Fruit fly (Drosophila melanogaster) whole organism, embryonic: ENCODE results near the gene Gen.
A peak's percentile ranks its signal among the peaks of the same experiment; 100 is the strongest.

Source experiments
- Atf-2 ChIP-seq: fragments of 200-800 bp; sonication (Bioruptor generic); optimal IDR thresholded peaks from 2 replicates; lab custom pipeline; 2016; ENCODE audit warnings: missing biosample characterization, missing genetic modification characterization
- CG10209 ChIP-seq: fragments of 200-800 bp; sonication (Bioruptor generic); optimal IDR thresholded peaks from 3 replicates; lab custom pipeline; 2017; ENCODE audit warnings: missing biosample characterization, mild to moderate bottlenecking, missing genetic modification characterization, missing genetic modification reagents
- CG11247 ChIP-seq: fragments of 200-800 bp; sonication (Bioruptor generic); IDR thresholded peaks from 2 replicates; pipeline ENCODE4 v1.3.6; 2022; ENCODE audit warnings: missing biosample characterization, missing genetic modification characterization
- CG12942 ChIP-seq: fragments of 200-800 bp; sonication (Bioruptor generic); optimal IDR thresholded peaks from 3 replicates; lab custom pipeline; 2016; ENCODE audit warnings: missing biosample characterization, missing genetic modification characterization
- CG14860 ChIP-seq: fragments of 200-800 bp; sonication (Bioruptor generic); IDR thresholded peaks from 3 replicates; pipeline ENCODE4 v1.3.6; 2022; ENCODE audit warnings: missing biosample characterization, missing genetic modification characterization; ENCODE audit not compliant: partially characterized antibody
- CG17385 ChIP-seq: fragments of 200-800 bp; sonication (Bioruptor generic); optimal IDR thresholded peaks from 3 replicates; lab custom pipeline; 2018; ENCODE audit warnings: missing biosample characterization, mild to moderate bottlenecking, missing genetic modification characterization
- CG18599 ChIP-seq: fragments of 200-800 bp; sonication (Bioruptor generic); optimal IDR thresholded peaks from 3 replicates; lab custom pipeline; 2017; ENCODE audit warnings: missing biosample characterization, missing genetic modification characterization, mild to moderate bottlenecking, moderate library complexity, missing genetic modification reagents
- CG2875 ChIP-seq: fragments of 200-800 bp; sonication (Bioruptor generic); optimal IDR thresholded peaks from 2 replicates; lab custom pipeline; 2017; ENCODE audit warnings: missing biosample characterization, mild to moderate bottlenecking, missing genetic modification characterization, missing genetic modification reagents
- CG31441 ChIP-seq: fragments of 200-800 bp; sonication (Bioruptor generic); IDR thresholded peaks from 2 replicates; pipeline ENCODE4 v1.3.6; 2022; ENCODE audit warnings: missing biosample characterization, missing genetic modification characterization
- CG34422 ChIP-seq: fragments of 200-800 bp; sonication (Bioruptor generic); IDR thresholded peaks from 3 replicates; pipeline ENCODE4 v1.3.6; 2022; ENCODE audit warnings: missing biosample characterization, missing genetic modification characterization
- CG3726 ChIP-seq: fragments of 200-800 bp; sonication (Bioruptor generic); IDR thresholded peaks from 3 replicates; pipeline ENCODE4, ENCODE4 v1.3.6; 2022; ENCODE audit warnings: missing biosample characterization, missing genetic modification characterization
- CG7786 ChIP-seq: fragments of 200-800 bp; sonication (Bioruptor generic); optimal IDR thresholded peaks from 2 replicates; lab custom pipeline; 2016; ENCODE audit warnings: missing biosample characterization, missing genetic modification characterization
- CTCF ChIP-seq: fragments of 200-800 bp; sonication (Bioruptor generic); optimal IDR thresholded peaks from 2 replicates; lab custom pipeline; 2017; ENCODE audit warnings: missing biosample characterization, mild to moderate bottlenecking, missing genetic modification characterization, moderate library complexity
- Dad ChIP-seq: fragments of 200-800 bp; sonication (Bioruptor generic); optimal IDR thresholded peaks from 3 replicates; lab custom pipeline; 2016; ENCODE audit warnings: missing biosample characterization, missing genetic modification characterization
- Dek ChIP-seq: fragments of 200-800 bp; sonication (Bioruptor generic); optimal IDR thresholded peaks from 3 replicates; lab custom pipeline; 2019; ENCODE audit warnings: missing biosample characterization, mild to moderate bottlenecking, missing genetic modification characterization, moderate library complexity
- Dip3 ChIP-seq: fragments of 200-800 bp; sonication (Bioruptor generic); optimal IDR thresholded peaks from 3 replicates; lab custom pipeline; 2016; ENCODE audit warnings: missing biosample characterization, missing genetic modification characterization
- Hmr ChIP-seq: fragments of 200-800 bp; sonication (Bioruptor generic); optimal IDR thresholded peaks from 3 replicates; lab custom pipeline; 2017; ENCODE audit warnings: mild to moderate bottlenecking, missing biosample characterization, missing genetic modification reagents, missing genetic modification characterization
- Hmx ChIP-seq: fragments of 200-800 bp; sonication (Bioruptor generic); optimal IDR thresholded peaks from 2 replicates; lab custom pipeline; 2016; ENCODE audit warnings: missing biosample characterization, missing genetic modification characterization
- Hr39 ChIP-seq: fragments of >200 bp; optimal IDR thresholded peaks from 2 replicates; lab custom pipeline; 2017
- Kr ChIP-seq: fragments of 200-800 bp; sonication (Bioruptor generic); optimal IDR thresholded peaks from 2 replicates; lab custom pipeline; 2017; ENCODE audit warnings: missing biosample characterization, mild to moderate bottlenecking, missing genetic modification characterization
- Lim3 ChIP-seq: fragments of 200-800 bp; sonication (Bioruptor generic); IDR thresholded peaks from 2 replicates; pipeline ENCODE4 v1.3.6; 2022; ENCODE audit warnings: missing biosample characterization, missing genetic modification characterization
- MTF-1 ChIP-seq: fragments of 200-800 bp; sonication (Bioruptor generic); optimal IDR thresholded peaks from 2 replicates; lab custom pipeline; 2018; ENCODE audit warnings: missing biosample characterization, mild to moderate bottlenecking, missing genetic modification characterization, borderline replicate concordance
- NC2β ChIP-seq: fragments of 200-800 bp; sonication (Bioruptor generic); optimal IDR thresholded peaks from 2 replicates; lab custom pipeline; 2016; ENCODE audit warnings: missing biosample characterization, missing genetic modification characterization
- Nf-YC ChIP-seq: fragments of 200-800 bp; optimal IDR thresholded peaks from 3 replicates; lab custom pipeline; 2019; ENCODE audit warnings: missing biosample characterization, mild to moderate bottlenecking, missing genetic modification characterization, moderate library complexity
- Opbp ChIP-seq: fragments of 200-800 bp; sonication (Bioruptor generic); IDR thresholded peaks from 3 replicates; pipeline ENCODE4 v1.3.6; 2022; ENCODE audit warnings: missing biosample characterization, missing genetic modification characterization; ENCODE audit not compliant: partially characterized antibody
- Ptx1 ChIP-seq: fragments of 200-800 bp; sonication (Bioruptor generic); IDR thresholded peaks from 2 replicates; pipeline ENCODE4 v1.3.6; 2022; ENCODE audit warnings: missing biosample characterization, missing genetic modification characterization
- TFAM ChIP-seq: fragments of 200-800 bp; sonication (Bioruptor generic); optimal IDR thresholded peaks from 2 replicates; lab custom pipeline; 2017; ENCODE audit warnings: missing biosample characterization, missing genetic modification characterization, inconsistent platforms
- Tbp ChIP-seq: fragments of >200 bp; optimal IDR thresholded peaks from 2 replicates; lab custom pipeline; 2018; ENCODE audit warnings: missing biosample characterization, missing genetic modification characterization
- aop ChIP-seq: fragments of 200-800 bp; sonication (Bioruptor generic); IDR thresholded peaks from 2 replicates; pipeline ENCODE4 v1.3.6; 2022; ENCODE audit warnings: missing biosample characterization, missing genetic modification characterization
- ash1 ChIP-seq: fragments of 200-800 bp; sonication (Bioruptor generic); optimal IDR thresholded peaks from 2 replicates; lab custom pipeline; 2018; ENCODE audit warnings: missing biosample characterization, mild to moderate bottlenecking, missing genetic modification characterization
- cas ChIP-seq: fragments of 200-800 bp; sonication (Bioruptor generic); IDR thresholded peaks from 2 replicates; pipeline ENCODE4 v1.3.6; 2022; ENCODE audit warnings: missing biosample characterization, missing genetic modification characterization
- cato ChIP-seq: fragments of 200-800 bp; sonication (Bioruptor generic); optimal IDR thresholded peaks from 2 replicates; lab custom pipeline; 2016; ENCODE audit warnings: missing biosample characterization, missing genetic modification characterization, borderline replicate concordance
- chif ChIP-seq, 2 experiments: fragments of 200-800 bp; sonication (Bioruptor generic); optimal IDR thresholded peaks; 3 replicates each; lab custom pipeline; 2016; ENCODE audit warnings: missing biosample characterization in 2 of 2, missing genetic modification characterization in 2 of 2
- corto ChIP-seq: fragments of 200-800 bp; sonication (Bioruptor generic); optimal IDR thresholded peaks from 2 replicates; lab custom pipeline; 2016; ENCODE audit warnings: missing biosample characterization, mild to moderate bottlenecking, missing genetic modification characterization, moderate library complexity
- eve ChIP-seq, 2 experiments: fragments of >200 bp; optimal IDR thresholded peaks; 2 replicates each; lab custom pipeline; 2017; ENCODE audit warnings: missing biosample characterization in 2 of 2, missing genetic modification characterization in 2 of 2
- fd3F ChIP-seq: fragments of 200-800 bp; sonication (Bioruptor generic); optimal IDR thresholded peaks from 2 replicates; lab custom pipeline; 2018; ENCODE audit warnings: missing biosample characterization, mild to moderate bottlenecking, missing genetic modification characterization, moderate library complexity
- fd64A ChIP-seq: fragments of 200-800 bp; sonication (Bioruptor generic); optimal IDR thresholded peaks from 3 replicates; lab custom pipeline; 2018; ENCODE audit warnings: missing biosample characterization, mild to moderate bottlenecking, missing genetic modification characterization
- fd96Cb ChIP-seq: fragments of 200-800 bp; sonication (Bioruptor generic); optimal IDR thresholded peaks from 2 replicates; lab custom pipeline; 2018; ENCODE audit warnings: missing biosample characterization, mild to moderate bottlenecking, missing genetic modification characterization, moderate library complexity
- hb ChIP-seq: fragments of 200-800 bp; sonication (Bioruptor generic); IDR thresholded peaks from 3 replicates; pipeline ENCODE4 v1.3.6; 2022; ENCODE audit warnings: missing biosample characterization, missing genetic modification characterization; ENCODE audit not compliant: partially characterized antibody
- her ChIP-seq: fragments of 200-800 bp; sonication (Bioruptor generic); optimal IDR thresholded peaks from 2 replicates; lab custom pipeline; 2016; ENCODE audit warnings: missing biosample characterization, missing genetic modification characterization
- jumu ChIP-seq: fragments of 200-800 bp; sonication (Bioruptor generic); optimal IDR thresholded peaks from 3 replicates; lab custom pipeline; 2016; ENCODE audit warnings: missing biosample characterization, missing genetic modification characterization
- oc ChIP-seq: fragments of 200-800 bp; sonication (Bioruptor generic); optimal IDR thresholded peaks from 2 replicates; lab custom pipeline; 2018; ENCODE audit warnings: missing biosample characterization, mild to moderate bottlenecking, missing genetic modification characterization, moderate library complexity
- phol ChIP-seq: fragments of 200-800 bp; sonication (Bioruptor generic); optimal IDR thresholded peaks from 3 replicates; lab custom pipeline; 2018; ENCODE audit warnings: missing biosample characterization, mild to moderate bottlenecking, missing genetic modification characterization, moderate library complexity
- repo ChIP-seq: fragments of 200-800 bp; sonication (Bioruptor generic); optimal IDR thresholded peaks from 2 replicates; lab custom pipeline; 2016; ENCODE audit warnings: missing biosample characterization, missing genetic modification characterization
- scrt ChIP-seq: fragments of 200-800 bp; sonication (Bioruptor generic); optimal IDR thresholded peaks from 2 replicates; lab custom pipeline; 2018; ENCODE audit warnings: missing biosample characterization, mild to moderate bottlenecking, missing genetic modification characterization, moderate library complexity
- sisA ChIP-seq: fragments of 200-800 bp; sonication (Bioruptor generic); IDR thresholded peaks from 2 replicates; pipeline ENCODE4 v1.3.6; 2022; ENCODE audit warnings: missing biosample characterization, missing genetic modification characterization
- sr ChIP-seq: fragments of 200-800 bp; sonication (Bioruptor generic); IDR thresholded peaks from 3 replicates; pipeline ENCODE4 v1.3.6; 2022; ENCODE audit warnings: missing biosample characterization, missing genetic modification characterization
- toy ChIP-seq: fragments of 200-800 bp; sonication (Bioruptor generic); IDR thresholded peaks from 2 replicates; pipeline ENCODE4 v1.3.6; 2022; ENCODE audit warnings: missing biosample characterization, missing genetic modification characterization
- trh ChIP-seq: fragments of 200-800 bp; sonication (Bioruptor generic); optimal IDR thresholded peaks from 2 replicates; lab custom pipeline; 2016; ENCODE audit warnings: missing biosample characterization, missing genetic modification characterization
- yki ChIP-seq: fragments of >200 bp; optimal IDR thresholded peaks from 3 replicates; lab custom pipeline; 2018

Gen gene

DNA sequence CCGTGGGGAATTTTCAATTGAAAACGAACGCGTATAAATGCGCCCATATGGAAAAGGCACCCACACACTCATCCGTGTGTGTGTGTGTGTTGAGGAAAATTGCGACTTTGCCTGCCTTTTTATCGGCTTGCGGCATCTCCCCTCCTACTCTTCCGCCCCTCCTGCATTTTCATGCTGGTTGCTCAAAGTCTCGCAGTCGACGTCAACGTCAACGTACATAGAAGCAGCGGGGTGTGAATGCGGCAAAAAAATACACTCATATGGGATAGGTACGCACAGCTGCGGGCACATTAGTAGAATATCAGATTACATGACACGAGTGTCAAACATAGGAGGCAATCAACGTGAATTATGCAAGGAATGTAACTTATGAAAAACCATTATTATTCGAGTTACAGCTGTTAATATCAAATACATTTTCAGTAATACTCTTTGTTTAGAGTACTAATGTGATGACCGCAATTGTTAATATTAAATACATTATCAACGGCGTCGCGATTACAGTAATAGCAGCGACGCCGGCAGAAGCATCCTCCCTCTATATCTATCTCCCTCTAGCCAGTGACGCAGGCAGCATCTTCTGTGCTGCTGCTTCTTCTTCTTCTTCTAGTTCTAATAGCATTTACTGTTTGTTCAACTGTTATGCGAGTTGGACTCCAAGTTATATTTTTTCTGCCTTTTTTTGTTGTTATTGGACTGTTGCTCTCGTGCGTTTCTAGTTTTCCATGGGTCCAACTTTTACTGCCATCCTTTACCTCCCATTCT is 34.8 kb upstream of the Gen start (continued):
- TF ChIP-seq cas (GFP tag; lab: Robert Waterston, UW): no peak
- peak; percentile 86 for TF ChIP-seq CG31441
- TF ChIP-seq Atf-2 (GFP tag; lab: Kevin White, UChicago): peak; percentile 85
- peak; percentile 59; the same call in 1 of the 3 replicates for TF ChIP-seq sr (GFP tag; lab: Robert Waterston, UW)
- peak; percentile 76 for TF ChIP-seq Lim3 (GFP tag; lab: Robert Waterston, UW)
- TF ChIP-seq Hmr (GFP tag; lab: Kevin White, UChicago): peak; percentile 91
- TF ChIP-seq fd3F (GFP tag; lab: Kevin White, UChicago): peak; percentile 68
- peak; percentile 78 for TF ChIP-seq Dip3 (GFP tag; lab: Kevin White, UChicago)
- TF ChIP-seq NC2β: peak; percentile 89
- peak; percentile 92 for TF ChIP-seq Ptx1
- TF ChIP-seq chif (GFP tag; optimal IDR thresholded peaks at IDR 0.05; lab: Kevin White, UChicago): peak; percentile 86 to 88
- peak; percentile 80 for TF ChIP-seq fd64A (GFP tag; lab: Kevin White, UChicago)
- TF ChIP-seq Nf-YC (tag; lab: Kevin White, UChicago): peak; percentile 34
- peak; percentile 24 for TF ChIP-seq yki (lab: Kevin White, UChicago)
- peak; percentile 68 for TF ChIP-seq TFAM (GFP tag; lab: Kevin White, UChicago)
- TF ChIP-seq Kr: peak; percentile 73
- TF ChIP-seq trh: peak; percentile 70
- peak; percentile 85 for TF ChIP-seq scrt
- peak; percentile 92 for TF ChIP-seq oc (tag; lab: Kevin White, UChicago)
- TF ChIP-seq repo (GFP tag; lab: Kevin White, UChicago): peak; percentile 80
- no peak for TF ChIP-seq Tbp (GFP tag; lab: Kevin White, UChicago)
- TF ChIP-seq aop (GFP tag; lab: Robert Waterston, UW): 0 out of 2 replicates have a peak, but pooled peaks have one; percentile 38
- no peak for TF ChIP-seq ash1 (GFP tag; lab: Kevin White, UChicago)
- TF ChIP-seq fd96Cb (tag; lab: Kevin White, UChicago): peak; percentile 93
- peak; percentile 90 for TF ChIP-seq CG7786 (GFP tag; lab: Kevin White, UChicago)
- peak; percentile 47; the same call in 1 of the 2 replicates for TF ChIP-seq toy (GFP tag; lab: Robert Waterston, UW)
- no peak for TF ChIP-seq Hr39
- peak; percentile 82 for TF ChIP-seq CG3726
- peak; percentile 79 for TF ChIP-seq CG11247 (GFP tag; lab: Robert Waterston, UW)
- TF ChIP-seq eve (GFP tag; optimal IDR thresholded peaks at IDR 0.05; lab: Kevin White, UChicago): peak in 1 of 2 experiments; percentile 90
- peak; percentile 92 for TF ChIP-seq phol
- peak; percentile 90 for TF ChIP-seq CG34422 (GFP tag; lab: Robert Waterston, UW)
- TF ChIP-seq CG2875: peak; percentile 90
- peak; percentile 65 for TF ChIP-seq MTF-1 (GFP tag; lab: Kevin White, UChicago)
- TF ChIP-seq jumu (GFP tag; lab: Kevin White, UChicago): peak; percentile 89
- peak; percentile 73 for TF ChIP-seq Dad (GFP tag; lab: Kevin White, UChicago)
- TF ChIP-seq CG12942: peak; percentile 78
- TF ChIP-seq Hmx (GFP tag; lab: Kevin White, UChicago): peak; percentile 46
- TF ChIP-seq hb (GFP tag; lab: Robert Waterston, UW): no peak
- no peak for TF ChIP-seq CG14860 (GFP tag; lab: Robert Waterston, UW)
- peak; percentile 26 for TF ChIP-seq corto
- TF ChIP-seq CG10209: peak; percentile 87
- peak; percentile 87 for TF ChIP-seq sisA (GFP tag; lab: Robert Waterston, UW)
- peak; percentile 87 for TF ChIP-seq cato (GFP tag; lab: Kevin White, UChicago)
- peak; percentile 78 for TF ChIP-seq her
- no peak for TF ChIP-seq Opbp (GFP tag; lab: Robert Waterston, UW)
- TF ChIP-seq CG18599 (GFP tag; lab: Kevin White, UChicago): peak; percentile 92
- TF ChIP-seq Dek: peak; percentile 84
- TF ChIP-seq CTCF (GFP tag; lab: Kevin White, UChicago): peak; percentile 61
- TF ChIP-seq CG17385 (GFP tag; lab: Kevin White, UChicago): peak; percentile 85
